Worm (Caenorhabditis elegans): Measurements from ENCODE around the gene lmd-3.

DNA sequence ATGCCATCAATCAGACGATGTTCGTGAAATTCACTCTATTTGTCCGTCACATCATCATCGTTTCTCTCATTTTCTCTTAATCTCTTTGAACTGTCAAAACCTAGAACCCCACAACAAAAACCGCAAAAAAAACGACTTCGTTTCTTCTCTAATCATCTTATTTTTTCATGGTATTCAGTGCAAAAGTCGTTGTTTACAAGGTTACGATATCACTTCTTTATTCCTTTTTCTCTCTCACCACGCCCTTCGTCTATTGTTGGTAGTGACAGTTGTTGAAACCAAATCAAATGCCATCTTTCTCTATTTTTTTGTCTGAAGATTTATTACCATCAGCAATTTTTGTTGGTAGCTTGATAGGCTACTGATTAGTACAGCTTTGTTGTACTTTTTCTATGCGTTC is 4.6 kb upstream of the lmd-3 start:
- TF ChIP-seq dao-5 (tag; optimal IDR thresholded peaks at IDR 0.05) (no peak), him-1 (tag; optimal IDR thresholded peaks at IDR 0.05) (no peak)
